Worm (Caenorhabditis elegans) whole organism, mixed stage, embryonic: ENCODE results near the gene C08E3.15.

Experiments used
- ceh-43 ChIP-seq: fragments of 200-800 bp; sonication (Bioruptor generic); optimal IDR thresholded peaks from 2 replicates; lab custom pipeline; 2018; ENCODE audit warnings: mild to moderate bottlenecking, missing genetic modification characterization, moderate library complexity, missing compliant biosample characterization
- ces-1 ChIP-seq: fragments of 150-350 bp; optimal IDR thresholded peaks from 2 replicates; lab custom pipeline; 2014; ENCODE audit warnings: missing biosample characterization, missing genetic modification reagents, missing genetic modification characterization
- elt-1 ChIP-seq: sonication (generic microtip); optimal IDR thresholded peaks from 2 replicates; lab custom pipeline; 2017; ENCODE audit warnings: missing genetic modification characterization, mild to moderate bottlenecking, missing compliant biosample characterization, antibody characterized with exemption, moderate library complexity, borderline replicate concordance; ENCODE audit not compliant: insufficient read depth
- mab-5 ChIP-seq: fragments of 150-350 bp; optimal IDR thresholded peaks from 2 replicates; lab custom pipeline; 2014; ENCODE audit warnings: missing biosample characterization, missing genetic modification characterization
- mep-1 ChIP-seq: fragments of 150-350 bp; optimal IDR thresholded peaks from 2 replicates; lab custom pipeline; 2017; ENCODE audit warnings: missing biosample characterization, missing genetic modification reagents, missing genetic modification characterization, inconsistent platforms
- sem-2 ChIP-seq: fragments of 200-800 bp; sonication (Bioruptor generic); optimal IDR thresholded peaks from 2 replicates; lab custom pipeline; 2018; ENCODE audit warnings: mild to moderate bottlenecking, missing genetic modification characterization, missing compliant biosample characterization
- snpc-4 ChIP-seq: fragments of 150-350 bp; optimal IDR thresholded peaks from 2 replicates; lab custom pipeline; 2014; ENCODE audit warnings: missing biosample characterization, missing genetic modification characterization
- unc-39 ChIP-seq: fragments of 150-350 bp; optimal IDR thresholded peaks from 2 replicates; lab custom pipeline; 2014; ENCODE audit warnings: missing biosample characterization, missing genetic modification characterization
- unc-62 ChIP-seq: fragments of 150-350 bp; optimal IDR thresholded peaks from 2 replicates; lab custom pipeline; 2014; ENCODE audit warnings: missing biosample characterization, missing genetic modification reagents, missing genetic modification characterization

- TF ChIP-seq ceh-43 (GFP tag; lab: Kevin White, UChicago) (no peak), elt-1 (tag; lab: Kevin White, UChicago) (no peak), ces-1 (GFP tag; lab: Kevin White, UChicago) (no peak), snpc-4 (tag; lab: Kevin White, UChicago) (no peak), sem-2 (no peak), mep-1 (no peak), unc-62 (no peak), mab-5 (tag; lab: Kevin White, UChicago) (no peak), unc-39 (tag; lab: Kevin White, UChicago) (no peak)
Measured at ce11 chrII:1651804-1652203, 24.1 kb upstream of the C08E3.15 start, which contains the start of gene fbxb-16.
